Worm (Caenorhabditis elegans) whole organism, L3 larva: Measurements from ENCODE around the gene byn-1.

Experiments
- aly-2 ChIP-seq: fragments of 150-350 bp; optimal IDR thresholded peaks from 2 replicates; lab custom pipeline; 2014; ENCODE audit warnings: missing biosample characterization, missing genetic modification characterization
- nhr-77 ChIP-seq: fragments of 150-350 bp; optimal IDR thresholded peaks from 2 replicates; lab custom pipeline; 2014; ENCODE audit warnings: missing biosample characterization, missing genetic modification characterization
- pha-4 ChIP-seq: fragments of 150-350 bp; optimal IDR thresholded peaks from 2 replicates; lab custom pipeline; 2014; ENCODE audit warnings: missing biosample characterization, missing genetic modification reagents, missing genetic modification characterization

DNA sequence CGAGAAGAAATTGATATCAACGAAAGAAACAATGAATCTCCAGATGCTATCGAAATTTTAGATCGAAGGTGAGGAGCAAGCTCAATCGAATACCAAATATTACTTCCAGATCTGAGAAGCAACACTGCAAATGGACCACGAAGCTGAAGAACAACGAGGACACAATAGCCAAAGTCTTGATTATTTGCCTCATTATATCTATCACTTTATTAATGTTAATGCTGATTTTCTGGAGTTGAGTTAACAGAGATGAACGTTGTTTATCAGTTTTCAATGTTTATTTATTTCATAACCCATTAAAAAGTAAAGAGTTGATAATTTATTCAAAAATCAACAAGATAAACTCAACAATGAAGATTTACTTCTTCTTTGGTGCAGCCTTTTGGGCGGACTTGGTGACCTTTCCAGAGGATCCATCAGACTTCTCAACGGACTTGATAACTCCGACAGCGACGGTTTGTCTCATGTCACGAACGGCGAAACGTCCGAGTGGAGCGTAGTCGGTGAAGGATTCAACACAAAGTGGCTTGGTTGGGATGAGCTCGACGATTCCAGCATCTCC, 38.1 kb downstream of the byn-1 start:
- TF ChIP-seq aly-2 (tag; lab: Kevin White, UChicago): no peak
- TF ChIP-seq nhr-77 (tag; lab: Kevin White, UChicago): no peak
- no peak for TF ChIP-seq pha-4 (tag; lab: Kevin White, UChicago)
